Fruit fly (Drosophila melanogaster) whole organism, embryonic: ENCODE data around the gene tok.

ENCODE experiments used
- Abd-B ChIP-seq: fragments of 200-800 bp; sonication (Bioruptor generic); optimal IDR thresholded peaks from 2 replicates; lab custom pipeline; 2018; ENCODE audit warnings: missing biosample characterization, mild to moderate bottlenecking, missing genetic modification characterization, moderate library complexity
- Atf3 ChIP-seq: fragments of 200-800 bp; sonication (Bioruptor generic); optimal IDR thresholded peaks from 3 replicates; lab custom pipeline; 2016; ENCODE audit warnings: missing biosample characterization, missing genetic modification characterization
- BtbVII ChIP-seq: fragments of 200-800 bp; sonication (Bioruptor generic); optimal IDR thresholded peaks from 3 replicates; lab custom pipeline; 2017; ENCODE audit warnings: missing biosample characterization, mild to moderate bottlenecking, missing genetic modification characterization
- CG10321 ChIP-seq: fragments of 200-800 bp; sonication (Bioruptor generic); IDR thresholded peaks from 2 replicates; pipeline ENCODE4 v1.3.6; 2022; ENCODE audit warnings: missing biosample characterization, missing genetic modification characterization
- CG10462 ChIP-seq: fragments of 200-800 bp; sonication (Bioruptor generic); optimal IDR thresholded peaks from 2 replicates; lab custom pipeline; 2016; ENCODE audit warnings: missing biosample characterization, missing genetic modification characterization
- CG13894 ChIP-seq: fragments of 200-800 bp; sonication (Bioruptor generic); optimal IDR thresholded peaks from 3 replicates; lab custom pipeline; 2018; ENCODE audit warnings: missing biosample characterization, mild to moderate bottlenecking, missing genetic modification characterization, moderate library complexity
- CG14710 ChIP-seq: fragments of 200-800 bp; sonication (Bioruptor generic); optimal IDR thresholded peaks from 3 replicates; lab custom pipeline; 2019; ENCODE audit warnings: missing biosample characterization, mild to moderate bottlenecking, missing genetic modification characterization, moderate library complexity
- CG15479 ChIP-seq: fragments of 200-800 bp; sonication (Bioruptor generic); optimal IDR thresholded peaks from 3 replicates; lab custom pipeline; 2019; ENCODE audit warnings: missing biosample characterization, mild to moderate bottlenecking, missing genetic modification characterization, moderate library complexity
- CG16779 ChIP-seq: fragments of 200-800 bp; sonication (Bioruptor generic); IDR thresholded peaks from 2 replicates; pipeline ENCODE4 v1.3.6; 2022; ENCODE audit warnings: missing biosample characterization, missing genetic modification characterization
- CG17568 ChIP-seq: fragments of 200-800 bp; sonication (Bioruptor generic); optimal IDR thresholded peaks from 2 replicates; lab custom pipeline; 2018; ENCODE audit warnings: missing biosample characterization, mild to moderate bottlenecking, missing genetic modification characterization, moderate library complexity
- CG17912 ChIP-seq: fragments of 200-800 bp; sonication (Bioruptor generic); optimal IDR thresholded peaks from 2 replicates; lab custom pipeline; 2018; ENCODE audit warnings: missing biosample characterization, mild to moderate bottlenecking, missing genetic modification characterization
- CG2202 ChIP-seq: fragments of 200-800 bp; sonication (Bioruptor generic); optimal IDR thresholded peaks from 2 replicates; lab custom pipeline; 2018; ENCODE audit warnings: missing biosample characterization, mild to moderate bottlenecking, missing genetic modification characterization
- CG2889 ChIP-seq: fragments of 200-800 bp; sonication (Bioruptor generic); IDR thresholded peaks from 3 replicates; pipeline ENCODE4 v1.3.6; 2022; ENCODE audit warnings: missing biosample characterization, missing genetic modification characterization
- CG6689 ChIP-seq: fragments of 200-800 bp; sonication (Bioruptor generic); IDR thresholded peaks from 2 replicates; pipeline ENCODE4 v1.3.6; 2022; ENCODE audit warnings: missing biosample characterization, missing genetic modification characterization
- CG6791 ChIP-seq: fragments of 200-800 bp; sonication (Bioruptor generic); IDR thresholded peaks from 3 replicates; pipeline ENCODE4 v1.3.6; 2022; ENCODE audit warnings: missing biosample characterization, missing genetic modification characterization; ENCODE audit not compliant: partially characterized antibody
- CG7963 ChIP-seq: fragments of 200-800 bp; sonication (Bioruptor generic); IDR thresholded peaks from 3 replicates; pipeline ENCODE4 v1.3.6; 2022; ENCODE audit warnings: missing biosample characterization, missing genetic modification characterization; ENCODE audit not compliant: partially characterized antibody
- CG9797 ChIP-seq: fragments of 200-800 bp; sonication (Bioruptor generic); optimal IDR thresholded peaks from 3 replicates; lab custom pipeline; 2018; ENCODE audit warnings: missing biosample characterization, mild to moderate bottlenecking, missing genetic modification characterization
- CoRest ChIP-seq: fragments of 200-800 bp; sonication (Bioruptor generic); optimal IDR thresholded peaks from 3 replicates; lab custom pipeline; 2018; ENCODE audit warnings: missing biosample characterization, mild to moderate bottlenecking, missing genetic modification characterization, moderate library complexity
- D19A ChIP-seq: fragments of 200-800 bp; optimal IDR thresholded peaks from 3 replicates; lab custom pipeline; 2019; ENCODE audit warnings: missing biosample characterization, mild to moderate bottlenecking, missing genetic modification characterization, moderate library complexity
- Hr3 ChIP-seq: fragments of 200-800 bp; sonication (Bioruptor generic); optimal IDR thresholded peaks from 3 replicates; lab custom pipeline; 2016; ENCODE audit warnings: missing biosample characterization, missing genetic modification characterization
- Hr51 ChIP-seq, 2 experiments: fragments of 200-800 bp; sonication (Bioruptor generic); optimal IDR thresholded peaks; 2 replicates in 1 of 2; 3 replicates in 1 of 2; lab custom pipeline; 2016 to 2018; ENCODE audit warnings: missing biosample characterization in 2 of 2, missing genetic modification characterization in 2 of 2, mild to moderate bottlenecking in 1 of 2, moderate library complexity in 1 of 2
- Jarid2 ChIP-seq: fragments of 200-800 bp; sonication (Bioruptor generic); optimal IDR thresholded peaks from 3 replicates; lab custom pipeline; 2017; ENCODE audit warnings: mild to moderate bottlenecking, missing biosample characterization, missing genetic modification reagents, missing genetic modification characterization
- MESR4 ChIP-seq: fragments of 200-800 bp; sonication (Bioruptor generic); optimal IDR thresholded peaks from 2 replicates; lab custom pipeline; 2018; ENCODE audit warnings: missing biosample characterization, mild to moderate bottlenecking, missing genetic modification characterization, moderate library complexity
- MTF-1 ChIP-seq: fragments of 200-800 bp; sonication (Bioruptor generic); optimal IDR thresholded peaks from 2 replicates; lab custom pipeline; 2018; ENCODE audit warnings: missing biosample characterization, mild to moderate bottlenecking, missing genetic modification characterization, borderline replicate concordance
- NFAT ChIP-seq: fragments of 200-800 bp; sonication (Bioruptor generic); IDR thresholded peaks from 2 replicates; pipeline ENCODE4 v1.3.6; 2022; ENCODE audit warnings: missing biosample characterization, missing genetic modification characterization
- Neu2 ChIP-seq: fragments of 200-800 bp; sonication (Bioruptor generic); optimal IDR thresholded peaks from 3 replicates; lab custom pipeline; 2016; ENCODE audit warnings: missing biosample characterization, missing genetic modification characterization, borderline replicate concordance
- Sin3A ChIP-seq: fragments of >200 bp; optimal IDR thresholded peaks from 2 replicates; lab custom pipeline; 2018
- Stat92E ChIP-seq, 3 experiments: fragments of >200 bp in 2 of 3; fragments of 200-800 bp in 1 of 3; sonication (Bioruptor generic) in 1 of 3; optimal IDR thresholded peaks; 2 replicates each; lab custom pipeline; 2017 to 2019; ENCODE audit warnings: missing biosample characterization in 3 of 3, missing genetic modification characterization in 3 of 3, mild to moderate bottlenecking in 1 of 3, moderate library complexity in 1 of 3
- Usf ChIP-seq: fragments of 200-800 bp; sonication (Bioruptor generic); optimal IDR thresholded peaks from 2 replicates; lab custom pipeline; 2017; ENCODE audit warnings: missing genotype, missing biosample characterization, missing genetic modification characterization
- caup ChIP-seq: fragments of 200-800 bp; sonication (Bioruptor generic); optimal IDR thresholded peaks from 3 replicates; lab custom pipeline; 2017; ENCODE audit warnings: missing biosample characterization, mild to moderate bottlenecking, missing genetic modification characterization, moderate library complexity; ENCODE audit not compliant: severe bottlenecking
- chinmo ChIP-seq: fragments of 200-800 bp; sonication (Bioruptor generic); IDR thresholded peaks from 4 replicates; pipeline ENCODE4 v1.3.6; 2022; ENCODE audit warnings: missing biosample characterization, missing genetic modification characterization; ENCODE audit not compliant: partially characterized antibody
- disco-r ChIP-seq: fragments of 200-800 bp; sonication (Bioruptor generic); optimal IDR thresholded peaks from 2 replicates; lab custom pipeline; 2016; ENCODE audit warnings: missing biosample characterization, missing genetic modification characterization
- dysf ChIP-seq: fragments of 200-800 bp; sonication (Bioruptor generic); IDR thresholded peaks from 3 replicates; pipeline ENCODE4 v1.3.6; 2022; ENCODE audit warnings: missing biosample characterization, missing genetic modification characterization
- emc ChIP-seq: fragments of 200-800 bp; sonication (Bioruptor generic); optimal IDR thresholded peaks from 2 replicates; lab custom pipeline; 2016; ENCODE audit warnings: missing biosample characterization, missing genetic modification characterization
- ewg ChIP-seq: fragments of 200-800 bp; sonication (Bioruptor generic); optimal IDR thresholded peaks from 3 replicates; lab custom pipeline; 2017; ENCODE audit warnings: mild to moderate bottlenecking, missing biosample characterization, missing genetic modification reagents, missing genetic modification characterization
- fu2 ChIP-seq: fragments of 200-800 bp; sonication (Bioruptor generic); optimal IDR thresholded peaks from 2 replicates; lab custom pipeline; 2016; ENCODE audit warnings: missing biosample characterization, missing genetic modification characterization
- inv ChIP-seq: fragments of 200-800 bp; sonication (Bioruptor generic); IDR thresholded peaks from 2 replicates; pipeline ENCODE4 v1.3.6; 2022; ENCODE audit warnings: missing biosample characterization, missing genetic modification characterization; ENCODE audit not compliant: partially characterized antibody
- knrl ChIP-seq: fragments of 200-800 bp; sonication (Bioruptor generic); IDR thresholded peaks from 3 replicates; pipeline ENCODE4 v1.3.6; 2022; ENCODE audit warnings: missing biosample characterization, missing genetic modification characterization; ENCODE audit not compliant: partially characterized antibody
- p53 ChIP-seq: fragments of 200-800 bp; sonication (Bioruptor generic); optimal IDR thresholded peaks from 2 replicates; lab custom pipeline; 2016; ENCODE audit warnings: missing biosample characterization, missing genetic modification characterization
- pzg ChIP-seq: fragments of 200-800 bp; sonication (Bioruptor generic); optimal IDR thresholded peaks from 3 replicates; lab custom pipeline; 2018; ENCODE audit warnings: missing biosample characterization, mild to moderate bottlenecking, missing genetic modification characterization, moderate library complexity
- schlank ChIP-seq: fragments of 200-800 bp; sonication (Bioruptor generic); optimal IDR thresholded peaks from 2 replicates; lab custom pipeline; 2018; ENCODE audit warnings: missing biosample characterization, mild to moderate bottlenecking, missing genetic modification characterization
- sd ChIP-seq: fragments of 200-800 bp; sonication (Bioruptor generic); optimal IDR thresholded peaks from 3 replicates; lab custom pipeline; 2018; ENCODE audit warnings: missing biosample characterization, mild to moderate bottlenecking, missing genetic modification characterization, moderate library complexity
- shn ChIP-seq: fragments of 200-800 bp; sonication (Bioruptor generic); optimal IDR thresholded peaks from 3 replicates; lab custom pipeline; 2016; ENCODE audit warnings: missing biosample characterization, missing genetic modification characterization
- sob ChIP-seq: fragments of 200-800 bp; sonication (Bioruptor generic); IDR thresholded peaks from 2 replicates; pipeline ENCODE4 v1.3.6; 2022; ENCODE audit warnings: missing biosample characterization, missing genetic modification characterization
- tgo ChIP-seq: fragments of 200-800 bp; sonication (Bioruptor generic); IDR thresholded peaks from 3 replicates; pipeline ENCODE4 v1.3.6; 2022; ENCODE audit warnings: missing biosample characterization, missing genetic modification characterization
- zen2 ChIP-seq: fragments of 200-800 bp; sonication (Bioruptor generic); IDR thresholded peaks from 3 replicates; pipeline ENCODE4 v1.3.6; 2022; ENCODE audit warnings: missing biosample characterization, missing genetic modification characterization; ENCODE audit not compliant: partially characterized antibody
- zfh2 ChIP-seq: fragments of 200-800 bp; sonication (Bioruptor generic); optimal IDR thresholded peaks from 2 replicates; lab custom pipeline; 2016; ENCODE audit warnings: missing biosample characterization, missing genetic modification characterization

Gene tok

DNA sequence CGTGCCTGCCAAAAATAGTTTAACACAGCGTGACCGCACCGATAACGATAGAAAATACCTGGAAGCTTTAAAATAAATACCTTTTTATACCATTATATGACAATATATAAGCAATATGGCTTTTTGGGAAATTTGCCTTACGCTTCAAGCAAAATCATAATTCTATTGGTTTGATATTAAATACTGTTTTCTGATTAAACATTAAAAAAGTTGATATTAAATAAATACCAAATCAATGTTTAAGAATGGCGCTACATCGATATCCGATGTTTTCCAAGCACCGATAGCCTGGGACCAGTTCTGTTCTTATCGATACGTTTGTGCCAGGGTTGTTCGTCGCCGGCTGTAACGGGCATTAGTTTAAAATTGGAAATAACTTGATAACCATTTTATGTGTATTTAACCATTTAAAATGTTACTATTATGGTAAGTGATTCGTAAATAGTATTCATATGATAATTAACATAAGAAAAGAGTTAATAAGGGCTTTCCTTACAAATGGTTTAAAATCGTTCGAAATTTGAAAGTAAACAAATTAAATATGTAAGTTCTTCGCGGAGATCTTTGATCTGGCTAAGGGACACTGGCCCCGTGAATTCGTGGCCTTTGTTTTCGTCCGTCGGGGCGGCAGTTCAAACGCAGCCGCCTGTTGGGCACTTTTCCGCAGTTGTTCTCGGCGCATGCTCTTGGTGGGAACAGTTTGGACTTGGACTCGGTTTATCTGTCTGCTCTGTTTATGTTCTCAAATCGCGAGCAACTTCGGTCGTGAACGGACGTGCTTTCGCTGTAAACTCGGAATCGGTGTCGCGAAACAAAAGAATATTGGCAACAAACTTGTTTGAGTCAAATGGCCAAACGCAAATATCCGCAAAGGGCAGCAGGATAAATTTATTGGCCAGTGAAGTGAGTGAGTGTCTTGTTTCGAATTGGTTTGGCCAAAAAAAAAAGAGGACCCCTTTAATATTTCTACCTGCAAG is at the start of gene tok, which contains the start of gene CG13630 (continued):
- TF ChIP-seq Hr3 (GFP tag; lab: Kevin White, UChicago) (no peak), ewg (GFP tag; lab: Kevin White, UChicago) (peak; percentile 35), BtbVII (no peak), CG16779 (GFP tag; lab: Robert Waterston, UW) (no peak), shn (no peak), zfh2 (no peak), CG7963 (GFP tag; lab: Robert Waterston, UW) (peak; percentile 76), emc (no peak), CG10462 (GFP tag; lab: Kevin White, UChicago) (no peak), knrl (peak; percentile 65), zen2 (GFP tag; lab: Robert Waterston, UW) (peak; percentile 41; the same call in 1 of the 3 replicates), Usf (GFP tag; lab: Kevin White, UChicago) (no peak), sd (peak; percentile 42), CG14710 (tag; lab: Kevin White, UChicago) (peak; percentile 42), CG9797 (GFP tag; lab: Kevin White, UChicago) (peak; percentile 49), dysf (GFP tag; lab: Robert Waterston, UW) (no peak), MTF-1 (GFP tag; lab: Kevin White, UChicago) (no peak), Stat92E (GFP tag; optimal IDR thresholded peaks at IDR 0.05; lab: Kevin White, UChicago) (no peak), Abd-B (no peak), schlank (tag; lab: Kevin White, UChicago) (no peak), Neu2 (GFP tag; lab: Kevin White, UChicago) (no peak), CG17912 (no peak), CG17568 (GFP tag; lab: Kevin White, UChicago) (no peak), CG6689 (no peak), Atf3 (GFP tag; lab: Kevin White, UChicago) (no peak), pzg (GFP tag; lab: Kevin White, UChicago) (peak; percentile 69), disco-r (GFP tag; lab: Kevin White, UChicago) (no peak), CG15479 (GFP tag; lab: Kevin White, UChicago) (no peak), inv (GFP tag; lab: Robert Waterston, UW) (peak; percentile 69), NFAT (GFP tag; lab: Robert Waterston, UW) (no peak), caup (GFP tag; lab: Kevin White, UChicago) (no peak), CG10321 (GFP tag; lab: Robert Waterston, UW) (no peak), MESR4 (no peak), chinmo (GFP tag; lab: Robert Waterston, UW) (0 out of 4 replicates have a peak, but pooled peaks have one; percentile 7), fu2 (GFP tag; lab: Kevin White, UChicago) (no peak), CG13894 (no peak), Jarid2 (peak; percentile 56), sob (GFP tag; lab: Robert Waterston, UW) (no peak), p53 (GFP tag; lab: Kevin White, UChicago) (peak; percentile 49), Sin3A (lab: Kevin White, UChicago) (peak; percentile 56), D19A (tag; lab: Kevin White, UChicago) (no peak), Hr51 (GFP tag; optimal IDR thresholded peaks at IDR 0.05; lab: Kevin White, UChicago) (no peak), tgo (GFP tag; lab: Robert Waterston, UW) (no peak), CG2202 (tag; lab: Kevin White, UChicago) (no peak), CoRest (peak; percentile 35), CG2889 (GFP tag; lab: Robert Waterston, UW) (no peak), CG6791 (GFP tag; lab: Robert Waterston, UW) (peak; percentile 86)
